Worm (Caenorhabditis elegans): Measurements from ENCODE around the gene srd-39.
A peak's percentile ranks its signal among the peaks of the same experiment; 100 is the strongest.

ce11 chrX:13320575-13320974 is 20.2 kb upstream of the srd-39 start:
- TF ChIP-seq ztf-11 (tag; optimal IDR thresholded peaks at IDR 0.05) (no peak), hlh-30 (tag; optimal IDR thresholded peaks at IDR 0.05; ENCODE audit: insufficient read depth) (peak; percentile 44), unc-62 (GFP tag; optimal IDR thresholded peaks at IDR 0.05 in 1 of 2) (peak in 1 of 2 experiments; percentile 97), unc-62 (tag; optimal IDR thresholded peaks at IDR 0.05) (no peak), mdl-1 (tag; optimal IDR thresholded peaks at IDR 0.05) (peak in 1 of 2 experiments; percentile 57), nhr-111 (GFP tag; optimal IDR thresholded peaks at IDR 0.05) (no peak)

Data from whole organism, L4 larva.